Worm (Caenorhabditis elegans): ENCODE data around the gene W01B6.3.

DNA sequence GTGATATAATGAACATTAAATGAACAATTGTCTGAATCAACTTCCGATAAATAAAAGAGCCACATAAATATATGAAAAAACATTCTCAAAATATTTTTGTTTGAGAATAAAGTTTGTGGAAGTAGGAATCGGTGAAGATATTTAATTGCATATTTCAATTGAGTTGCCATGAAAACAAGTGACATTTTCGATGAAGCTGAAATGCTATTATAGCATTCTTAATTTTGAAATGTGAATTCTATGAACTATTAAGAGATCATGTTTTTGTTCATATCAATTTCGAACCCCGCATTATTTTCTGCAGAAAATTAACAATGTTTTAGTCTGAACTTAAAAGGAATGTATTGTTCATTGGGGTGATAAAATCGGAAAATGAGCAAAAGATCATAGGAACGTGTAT is 49.8 kb upstream of the W01B6.3 start, which contains the start of gene irld-21:
- TF ChIP-seq hif-1 (tag; optimal IDR thresholded peaks at IDR 0.05) (no peak), hlh-11 (tag; optimal IDR thresholded peaks at IDR 0.05) (no peak), hmg-1.1 (GFP tag; IDR thresholded peaks at IDR 0.05) (no peak), lin-38 (GFP tag; IDR thresholded peaks at IDR 0.05) (no peak), ctbp-1 (GFP tag; IDR thresholded peaks at IDR 0.05) (no peak), gei-8 (GFP tag; optimal IDR thresholded peaks at IDR 0.05) (no peak), ZK546.5 (tag; optimal IDR thresholded peaks at IDR 0.05) (no peak), ceh-82 (tag; optimal IDR thresholded peaks at IDR 0.05) (no peak), dmd-6 (GFP tag; IDR thresholded peaks at IDR 0.05) (no peak), daf-19 (GFP tag; conservative IDR thresholded peaks at IDR 0.05) (no peak), egl-43 (GFP tag; IDR thresholded peaks at IDR 0.05) (no peak), ceh-32 (tag; optimal IDR thresholded peaks at IDR 0.05; ENCODE audit: poor library complexity) (no peak), daf-16 (GFP tag; optimal IDR thresholded peaks at IDR 0.05) (no peak), daf-16 (tag; optimal IDR thresholded peaks at IDR 0.05) (no peak)

Measured in whole organism, L4 larva.